Worm (Caenorhabditis elegans) whole organism, L2 larva: ENCODE results near the gene letm-1.

Experiments used
- R02D3.7 ChIP-seq: fragments of 150-350 bp; optimal IDR thresholded peaks from 2 replicates; lab custom pipeline; 2014; ENCODE audit warnings: missing biosample characterization, missing genetic modification characterization
- blmp-1 ChIP-seq: sonication (generic microtip); optimal IDR thresholded peaks from 2 replicates; lab custom pipeline; 2017; ENCODE audit warnings: missing genetic modification characterization, mild to moderate bottlenecking, missing compliant biosample characterization, antibody characterized with exemption, moderate library complexity; ENCODE audit not compliant: insufficient read depth
- egl-27 ChIP-seq: sonication (generic microtip); optimal IDR thresholded peaks from 3 replicates; lab custom pipeline; 2017; ENCODE audit warnings: missing biosample characterization, missing genetic modification reagents, missing genetic modification characterization
- elt-3 ChIP-seq: sonication (generic microtip); optimal IDR thresholded peaks from 2 replicates; lab custom pipeline; 2017; ENCODE audit warnings: missing biosample characterization, missing genetic modification characterization
- nhr-23 ChIP-seq: fragments of 150-350 bp; optimal IDR thresholded peaks from 2 replicates; lab custom pipeline; 2014; ENCODE audit warnings: missing biosample characterization, missing genetic modification reagents, missing genetic modification characterization
- unc-62 ChIP-seq: fragments of 150-350 bp; optimal IDR thresholded peaks from 2 replicates; lab custom pipeline; 2014; ENCODE audit warnings: missing biosample characterization, missing genetic modification reagents, missing genetic modification characterization

DNA sequence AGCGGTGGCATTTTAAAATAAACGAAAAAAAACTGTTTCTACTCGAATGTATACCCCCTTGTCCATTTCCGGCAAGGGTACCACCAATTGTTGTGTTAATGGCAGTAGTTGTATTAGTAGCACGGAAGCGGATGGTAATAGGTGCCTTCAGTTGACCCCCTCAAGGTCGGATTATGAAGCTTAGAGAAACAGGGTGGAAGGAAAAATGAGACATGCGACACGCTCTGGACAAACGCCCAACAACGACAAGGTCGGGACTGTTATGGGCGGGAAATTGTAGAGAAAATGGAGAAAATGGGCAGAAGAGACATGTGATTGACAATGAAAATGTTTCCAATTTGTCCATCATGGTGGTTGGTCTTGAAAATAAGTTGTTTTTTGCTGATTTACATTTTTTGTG, 42.9 kb downstream of the letm-1 start, which contains the start of gene T01D3.3:
- no peak for TF ChIP-seq R02D3.7 (tag; lab: Kevin White, UChicago)
- TF ChIP-seq elt-3 (tag; lab: Kevin White, UChicago) = no peak
- no peak for TF ChIP-seq egl-27 (tag; lab: Kevin White, UChicago)
- TF ChIP-seq nhr-23 (tag; lab: Kevin White, UChicago) = no peak
- TF ChIP-seq unc-62 (GFP tag; lab: Kevin White, UChicago) = no peak
- TF ChIP-seq blmp-1 = no peak
